Worm (Caenorhabditis elegans) whole organism, L1 larva: ENCODE data around the gene F21D5.5.

Experiments
- C04F5.9 ChIP-seq: sonication (generic microtip); optimal IDR thresholded peaks from 2 replicates; lab custom pipeline; 2016; ENCODE audit warnings: missing genetic modification characterization, missing compliant biosample characterization
- C16A3.4 ChIP-seq: fragments of 150-350 bp; optimal IDR thresholded peaks from 2 replicates; lab custom pipeline; 2014; ENCODE audit warnings: missing biosample characterization, missing genetic modification characterization
- C34B4.2 ChIP-seq: sonication (generic microtip); optimal IDR thresholded peaks from 2 replicates; lab custom pipeline; 2017; ENCODE audit warnings: mild to moderate bottlenecking, missing genetic modification characterization, missing compliant biosample characterization
- F16B12.6 ChIP-seq: fragments of 150-350 bp; optimal IDR thresholded peaks from 2 replicates; lab custom pipeline; 2014; ENCODE audit warnings: missing biosample characterization, missing genetic modification characterization
- aha-1 ChIP-seq: fragments of 150-350 bp; optimal IDR thresholded peaks from 2 replicates; lab custom pipeline; 2014; ENCODE audit warnings: missing biosample characterization, missing genetic modification characterization
- alr-1 ChIP-seq: fragments of 200-800 bp; sonication (Bioruptor generic); optimal IDR thresholded peaks from 2 replicates; lab custom pipeline; 2018; ENCODE audit warnings: borderline replicate concordance, mild to moderate bottlenecking, missing genetic modification characterization, missing compliant biosample characterization
- aly-2 ChIP-seq: fragments of 150-350 bp; optimal IDR thresholded peaks from 2 replicates; lab custom pipeline; 2014; ENCODE audit warnings: missing biosample characterization, missing genetic modification characterization
- ama-1 ChIP-seq: fragments of 150-350 bp; optimal IDR thresholded peaks from 2 replicates; lab custom pipeline; 2014
- blmp-1 ChIP-seq: fragments of 150-350 bp; optimal IDR thresholded peaks from 2 replicates; lab custom pipeline; 2014; ENCODE audit warnings: missing biosample characterization, missing genetic modification characterization
- ceh-8 ChIP-seq: fragments of 200-800 bp; sonication (Bioruptor generic); optimal IDR thresholded peaks from 2 replicates; lab custom pipeline; 2018; ENCODE audit warnings: mild to moderate bottlenecking, missing genetic modification characterization, moderate library complexity, missing compliant biosample characterization
- dpl-1 ChIP-seq, 3 experiments: fragments of 150-350 bp in 2 of 3; sonication (generic microtip) in 1 of 3; optimal IDR thresholded peaks; 2 replicates each; lab custom pipeline; 2014 to 2017; ENCODE audit warnings: missing biosample characterization in 3 of 3, missing genetic modification characterization in 3 of 3, missing genetic modification reagents in 3 of 3
- efl-1 ChIP-seq, 4 experiments: fragments of 150-350 bp; optimal IDR thresholded peaks in 3 of 4; peaks in 1 of 4; 1 replicate in 1 of 4; 2 replicates in 3 of 4; lab custom pipeline; 2014; ENCODE audit warnings: missing biosample characterization in 2 of 4, missing genetic modification characterization in 2 of 4, missing genetic modification reagents in 2 of 4
- efl-3 ChIP-seq: fragments of 200-800 bp; sonication (Bioruptor generic); optimal IDR thresholded peaks from 2 replicates; lab custom pipeline; 2018; ENCODE audit warnings: mild to moderate bottlenecking, missing genetic modification characterization, missing compliant biosample characterization
- egl-27 ChIP-seq, 2 experiments: fragments of 150-350 bp in 1 of 2; sonication (generic microtip); optimal IDR thresholded peaks; 3 replicates each; lab custom pipeline; 2017 to 2018; ENCODE audit warnings: missing biosample characterization in 2 of 2, missing genetic modification characterization in 2 of 2, missing genetic modification reagents in 2 of 2
- elt-2 ChIP-seq: sonication (generic microtip); optimal IDR thresholded peaks from 2 replicates; lab custom pipeline; 2016; ENCODE audit warnings: missing genetic modification characterization, mild to moderate bottlenecking, inconsistent platforms, missing compliant biosample characterization, missing genetic modification reagents
- elt-3 ChIP-seq, 6 experiments: fragments of 150-350 bp in 1 of 6; sonication (generic microtip); optimal IDR thresholded peaks; 2 replicates each; lab custom pipeline; 2017 to 2018; ENCODE audit warnings: missing biosample characterization in 6 of 6, missing genetic modification characterization in 6 of 6, inconsistent platforms in 1 of 6
- fkh-4 ChIP-seq: sonication (generic microtip); optimal IDR thresholded peaks from 2 replicates; lab custom pipeline; 2016; ENCODE audit warnings: missing compliant biosample characterization, missing genetic modification characterization, borderline replicate concordance
- fkh-8 ChIP-seq: sonication (generic microtip); optimal IDR thresholded peaks from 2 replicates; lab custom pipeline; 2016; ENCODE audit warnings: mild to moderate bottlenecking, missing genetic modification characterization, missing compliant biosample characterization
- fos-1 ChIP-seq: fragments of 150-350 bp; optimal IDR thresholded peaks from 2 replicates; lab custom pipeline; 2014; ENCODE audit warnings: missing biosample characterization, missing genetic modification characterization
- hlh-4 ChIP-seq: sonication (generic microtip); optimal IDR thresholded peaks from 2 replicates; lab custom pipeline; 2016; ENCODE audit warnings: mild to moderate bottlenecking, missing genetic modification characterization, missing compliant biosample characterization
- irx-1 ChIP-seq: sonication (generic microtip); optimal IDR thresholded peaks from 2 replicates; lab custom pipeline; 2016; ENCODE audit warnings: missing genetic modification characterization, missing compliant biosample characterization
- lin-15B ChIP-seq: fragments of 150-350 bp; sonication (generic microtip); optimal IDR thresholded peaks from 3 replicates; lab custom pipeline; 2014; ENCODE audit warnings: missing biosample characterization, missing genetic modification characterization
- lin-39 ChIP-seq: fragments of 150-350 bp; optimal IDR thresholded peaks from 2 replicates; lab custom pipeline; 2014; ENCODE audit warnings: missing biosample characterization, missing genetic modification reagents, missing genetic modification characterization
- lsy-2 ChIP-seq, 2 experiments: fragments of 150-350 bp; optimal IDR thresholded peaks; 2 replicates each; lab custom pipeline; 2014; ENCODE audit warnings: missing biosample characterization in 2 of 2, missing genetic modification characterization in 2 of 2
- mdl-1 ChIP-seq, 2 experiments: fragments of 150-350 bp; optimal IDR thresholded peaks; 2 replicates each; lab custom pipeline; 2014 to 2017; ENCODE audit warnings: missing biosample characterization in 2 of 2, missing genetic modification characterization in 2 of 2, inconsistent platforms in 1 of 2
- mep-1 ChIP-seq: fragments of 150-350 bp; optimal IDR thresholded peaks from 2 replicates; lab custom pipeline; 2014; ENCODE audit warnings: missing biosample characterization, missing genetic modification characterization
- nhr-12 ChIP-seq: sonication (generic microtip); optimal IDR thresholded peaks from 2 replicates; lab custom pipeline; 2017; ENCODE audit warnings: missing biosample characterization, missing genetic modification characterization
- nhr-237 ChIP-seq: fragments of 150-350 bp; optimal IDR thresholded peaks from 2 replicates; lab custom pipeline; 2014; ENCODE audit warnings: missing biosample characterization, missing genetic modification characterization
- nhr-84 ChIP-seq: sonication (generic microtip); optimal IDR thresholded peaks from 2 replicates; lab custom pipeline; 2017; ENCODE audit warnings: missing biosample characterization, missing genetic modification characterization
- nhr-90 ChIP-seq: sonication (generic microtip); optimal IDR thresholded peaks from 2 replicates; lab custom pipeline; 2016; ENCODE audit warnings: mild to moderate bottlenecking, missing genetic modification characterization, missing compliant biosample characterization; ENCODE audit not compliant: poor library complexity
- pqm-1 ChIP-seq: sonication (generic microtip); optimal IDR thresholded peaks from 3 replicates; lab custom pipeline; 2017; ENCODE audit warnings: missing biosample characterization, missing genetic modification characterization
- skn-1 ChIP-seq: fragments of 150-350 bp; optimal IDR thresholded peaks from 2 replicates; lab custom pipeline; 2014; ENCODE audit warnings: missing biosample characterization, missing genetic modification characterization
- snu-23 ChIP-seq: sonication (generic microtip); optimal IDR thresholded peaks from 2 replicates; lab custom pipeline; 2016; ENCODE audit warnings: missing genetic modification characterization, missing compliant biosample characterization
- sox-4 ChIP-seq: sonication (generic microtip); optimal IDR thresholded peaks from 2 replicates; lab custom pipeline; 2016; ENCODE audit warnings: missing genetic modification characterization, missing compliant biosample characterization
- sptf-1 ChIP-seq: fragments of 150-350 bp; optimal IDR thresholded peaks from 2 replicates; lab custom pipeline; 2014; ENCODE audit warnings: missing biosample characterization, missing genetic modification characterization
- sup-37 ChIP-seq: fragments of 200-800 bp; sonication (Bioruptor generic); optimal IDR thresholded peaks from 2 replicates; lab custom pipeline; 2018; ENCODE audit warnings: mild to moderate bottlenecking, missing genetic modification characterization, missing compliant biosample characterization
- swsn-7 ChIP-seq: sonication (generic microtip); optimal IDR thresholded peaks from 2 replicates; lab custom pipeline; 2016; ENCODE audit warnings: missing genetic modification characterization, missing compliant biosample characterization
- tlp-1 ChIP-seq: fragments of 150-350 bp; optimal IDR thresholded peaks from 2 replicates; lab custom pipeline; 2014; ENCODE audit warnings: missing biosample characterization, missing genetic modification characterization
- unc-130 ChIP-seq: fragments of 150-350 bp; optimal IDR thresholded peaks from 2 replicates; lab custom pipeline; 2017; ENCODE audit warnings: missing biosample characterization, missing genetic modification characterization, inconsistent platforms
- unc-30 ChIP-seq: sonication (generic microtip); optimal IDR thresholded peaks from 2 replicates; lab custom pipeline; 2017; ENCODE audit warnings: missing biosample characterization, missing genetic modification characterization
- unc-86 ChIP-seq: sonication (generic microtip); optimal IDR thresholded peaks from 2 replicates; lab custom pipeline; 2016; ENCODE audit warnings: missing genetic modification characterization, missing compliant biosample characterization
- zag-1 ChIP-seq: fragments of 150-350 bp; optimal IDR thresholded peaks from 2 replicates; lab custom pipeline; 2014; ENCODE audit warnings: missing biosample characterization, missing genetic modification characterization
- zip-4 ChIP-seq: fragments of 200-800 bp; sonication (Bioruptor generic); optimal IDR thresholded peaks from 2 replicates; lab custom pipeline; 2018; ENCODE audit warnings: mild to moderate bottlenecking, missing genetic modification characterization, moderate library complexity, missing compliant biosample characterization
- ztf-4 ChIP-seq: fragments of 150-350 bp; optimal IDR thresholded peaks from 2 replicates; lab custom pipeline; 2014; ENCODE audit warnings: missing biosample characterization, missing genetic modification characterization

Gene F21D5.5

ce11 chrIV:8772800-8773256 lies 33.6 kb upstream of the F21D5.5 start, which contains the start of gene F20C5.6:
Gene F20C5.6, minus strand, starts transcription at chrIV:8773206.
- TF ChIP-seq hlh-4 (tag; lab: Kevin White, UChicago) (no peak), efl-1 (optimal IDR thresholded peaks at IDR 0.05; lab: Kevin White, UChicago) (no peak), efl-1 (GFP tag; optimal IDR thresholded peaks at IDR 0.05 in 1 of 2; lab: Kevin White, UChicago) (peak in 1 of 2 experiments; percentile 26)

- TF ChIP-seq lsy-2 (tag; optimal IDR thresholded peaks at IDR 0.05; lab: Kevin White, UChicago): no peak
- no peak for TF ChIP-seq zip-4 (GFP tag; lab: Kevin White, UChicago)
- no peak for TF ChIP-seq skn-1 (tag; lab: Kevin White, UChicago)
- no peak for TF ChIP-seq nhr-84 (tag; lab: Kevin White, UChicago)
- no peak for TF ChIP-seq snu-23 (GFP tag; lab: Kevin White, UChicago)
Measured at ce11 chrIV:8769539-8769938, 30.3 kb upstream of the F21D5.5 start, which contains the start of gene F20C5.5. Gene F20C5.5, minus strand, starts transcription at chrIV:8769639.

- TF ChIP-seq blmp-1 (tag; lab: Kevin White, UChicago) (peak; percentile 18), zag-1 (tag; lab: Kevin White, UChicago) (no peak), skn-1 (tag; lab: Kevin White, UChicago) (no peak), sox-4 (no peak), unc-86 (tag; lab: Kevin White, UChicago) (no peak), fkh-4 (no peak), elt-2 (tag; lab: Kevin White, UChicago) (no peak)
Measured at ce11 chrIV:8764567-8764966, 25.4 kb upstream of the F21D5.5 start, which contains the start of gene cdc-50.B. Gene cdc-50.B, plus strand, starts transcription at chrIV:8764867.

DNA sequence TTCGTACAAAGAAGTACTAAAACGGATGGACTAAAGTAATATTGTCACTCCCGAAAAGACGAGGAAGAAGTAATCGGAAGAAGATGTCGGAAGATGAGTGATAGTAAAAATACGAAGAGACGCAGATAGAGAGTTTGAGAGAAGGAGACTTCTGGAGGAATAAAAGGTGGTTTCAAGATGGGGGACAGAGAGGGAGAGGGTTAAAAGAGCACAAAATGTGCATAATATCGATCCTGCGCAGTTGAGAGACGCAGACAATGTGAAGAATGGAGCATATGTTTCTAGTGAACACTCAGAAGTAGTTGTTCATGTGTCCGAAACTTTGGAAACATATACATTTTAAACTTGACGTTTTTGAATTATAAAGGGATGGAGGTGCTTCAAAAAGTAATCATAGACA lies 23.3 kb upstream of the F21D5.5 start:
- TF ChIP-seq mep-1 (tag; lab: Kevin White, UChicago) (no peak), ama-1 (no peak), efl-3 (no peak), C34B4.2 (no peak), blmp-1 (tag; lab: Kevin White, UChicago) (no peak), sptf-1 (no peak), ztf-4 (tag; lab: Kevin White, UChicago) (no peak), elt-2 (tag; lab: Kevin White, UChicago) (no peak), aha-1 (tag; lab: Kevin White, UChicago) (no peak), dpl-1 (GFP tag; optimal IDR thresholded peaks at IDR 0.05; lab: Kevin White, UChicago) (peak in 1 of 3 experiments; percentile 32), ceh-8 (no peak), tlp-1 (tag; lab: Kevin White, UChicago) (no peak), elt-3 (tag; optimal IDR thresholded peaks at IDR 0.05; lab: Kevin White, UChicago) (no peak), swsn-7 (tag; lab: Kevin White, UChicago) (peak; percentile 49), hlh-4 (tag; lab: Kevin White, UChicago) (no peak), C04F5.9 (tag; lab: Kevin White, UChicago) (no peak), unc-130 (tag; lab: Kevin White, UChicago) (no peak), mdl-1 (tag; optimal IDR thresholded peaks at IDR 0.05; lab: Kevin White, UChicago) (no peak), fkh-8 (peak; percentile 47), fos-1 (tag; lab: Kevin White, UChicago) (peak; percentile 5), skn-1 (tag; lab: Kevin White, UChicago) (peak; percentile 11), nhr-237 (no peak), egl-27 (tag; optimal IDR thresholded peaks at IDR 0.05; lab: Kevin White, UChicago) (no peak), alr-1 (tag; lab: Kevin White, UChicago) (no peak), F16B12.6 (tag; lab: Kevin White, UChicago) (no peak), irx-1 (tag; lab: Kevin White, UChicago) (peak; percentile 24), aly-2 (tag; lab: Kevin White, UChicago) (no peak), fkh-4 (peak; percentile 65), C16A3.4 (tag; lab: Kevin White, UChicago) (no peak), pqm-1 (tag; lab: Kevin White, UChicago) (no peak), snu-23 (GFP tag; lab: Kevin White, UChicago) (no peak), efl-1 (optimal IDR thresholded peaks at IDR 0.05; lab: Kevin White, UChicago) (peak; percentile 43 to 56), efl-1 (GFP tag; optimal IDR thresholded peaks at IDR 0.05 in 1 of 2; lab: Kevin White, UChicago) (peak in 1 of 2 experiments; percentile 9), nhr-90 (tag; lab: Kevin White, UChicago) (no peak), zag-1 (tag; lab: Kevin White, UChicago) (peak; percentile 48), lin-15B (tag; lab: Kevin White, UChicago) (no peak), lin-39 (tag; lab: Kevin White, UChicago) (no peak), nhr-12 (no peak), sup-37 (GFP tag; lab: Kevin White, UChicago) (no peak), zip-4 (GFP tag; lab: Kevin White, UChicago) (no peak), unc-30 (tag; lab: Kevin White, UChicago) (no peak)
